Worm (Caenorhabditis elegans): Measurements from ENCODE around the gene fbxb-105.

- no peak for TF ChIP-seq dpl-1 (GFP tag; optimal IDR thresholded peaks at IDR 0.05)
- TF ChIP-seq F57C9.4 (tag; optimal IDR thresholded peaks at IDR 0.05): no peak
- no peak for TF ChIP-seq lsl-1 (GFP tag; optimal IDR thresholded peaks at IDR 0.05)
- no peak for TF ChIP-seq ama-1 (optimal IDR thresholded peaks at IDR 0.05)
- TF ChIP-seq ama-1 (GFP tag; optimal IDR thresholded peaks at IDR 0.05): no peak
- TF ChIP-seq snpc-4 (GFP tag; optimal IDR thresholded peaks at IDR 0.05): no peak
- no peak for TF ChIP-seq snpc-4 (tag; optimal IDR thresholded peaks at IDR 0.05)
- TF ChIP-seq sea-2 (GFP tag; IDR thresholded peaks at IDR 0.05): no peak
- TF ChIP-seq efl-1 (GFP tag; optimal IDR thresholded peaks at IDR 0.05): no peak
- no peak for TF ChIP-seq nfya-1 (tag; optimal IDR thresholded peaks at IDR 0.05; ENCODE audit: borderline replicate concordance, insufficient read depth)
Observed at ce11 chrII:2758476-2758875, 12.2 kb downstream of the fbxb-105 start, which contains the start of gene fbxb-107.
